Fruit fly (Drosophila melanogaster) whole organism, embryonic: Measurements from ENCODE around the gene bys.

Experiments used
- Bgb ChIP-seq: fragments of 200-800 bp; sonication (Bioruptor generic); IDR thresholded peaks from 2 replicates; pipeline ENCODE4 v1.3.6; 2022; ENCODE audit warnings: missing biosample characterization, missing genetic modification characterization; ENCODE audit not compliant: partially characterized antibody
- Blimp-1 ChIP-seq: fragments of 200-800 bp; sonication (Bioruptor generic); optimal IDR thresholded peaks from 3 replicates; lab custom pipeline; 2018; ENCODE audit warnings: missing biosample characterization, missing genetic modification characterization, mild to moderate bottlenecking, moderate library complexity, missing genetic modification reagents
- CG10366 ChIP-seq: fragments of 200-800 bp; sonication (Bioruptor generic); IDR thresholded peaks from 2 replicates; pipeline ENCODE4 v1.3.6; 2022; ENCODE audit warnings: missing biosample characterization, missing genetic modification characterization
- CG10543 ChIP-seq: fragments of 200-800 bp; sonication (Bioruptor generic); optimal IDR thresholded peaks from 3 replicates; lab custom pipeline; 2017; ENCODE audit warnings: missing biosample characterization, mild to moderate bottlenecking, missing genetic modification characterization, moderate library complexity
- CG10979 ChIP-seq: fragments of 200-800 bp; sonication (Bioruptor generic); optimal IDR thresholded peaks from 2 replicates; lab custom pipeline; 2018; ENCODE audit warnings: missing biosample characterization, mild to moderate bottlenecking, missing genetic modification characterization, moderate library complexity
- CG12744 ChIP-seq: fragments of 200-800 bp; sonication (Bioruptor generic); optimal IDR thresholded peaks from 2 replicates; lab custom pipeline; 2016; ENCODE audit warnings: missing biosample characterization, missing genetic modification characterization
- CG13296 ChIP-seq: fragments of 200-800 bp; sonication (Bioruptor generic); optimal IDR thresholded peaks from 3 replicates; lab custom pipeline; 2018; ENCODE audit warnings: missing biosample characterization, mild to moderate bottlenecking, missing genetic modification characterization
- CG13624 ChIP-seq: fragments of 200-800 bp; sonication (Bioruptor generic); optimal IDR thresholded peaks from 2 replicates; lab custom pipeline; 2016; ENCODE audit warnings: missing biosample characterization, missing genetic modification characterization
- CG14965 ChIP-seq: fragments of 200-800 bp; sonication (Bioruptor generic); optimal IDR thresholded peaks from 2 replicates; lab custom pipeline; 2016; ENCODE audit warnings: missing biosample characterization, missing genetic modification characterization, borderline replicate concordance
- CG15011 ChIP-seq: fragments of 200-800 bp; sonication (Bioruptor generic); optimal IDR thresholded peaks from 3 replicates; lab custom pipeline; 2018; ENCODE audit warnings: missing biosample characterization, mild to moderate bottlenecking, missing genetic modification characterization
- CG1603 ChIP-seq: fragments of 200-800 bp; sonication (Bioruptor generic); optimal IDR thresholded peaks from 2 replicates; lab custom pipeline; 2019; ENCODE audit warnings: missing biosample characterization, mild to moderate bottlenecking, missing genetic modification characterization, moderate library complexity
- CG17328 ChIP-seq: fragments of 200-800 bp; sonication (Bioruptor generic); IDR thresholded peaks from 2 replicates; pipeline ENCODE4 v1.3.6; 2022; ENCODE audit warnings: missing biosample characterization, missing genetic modification characterization
- CG17359 ChIP-seq: fragments of 200-800 bp; sonication (Bioruptor generic); optimal IDR thresholded peaks from 3 replicates; lab custom pipeline; 2018; ENCODE audit warnings: missing biosample characterization, mild to moderate bottlenecking, missing genetic modification characterization, moderate library complexity
- CG17912 ChIP-seq: fragments of 200-800 bp; sonication (Bioruptor generic); optimal IDR thresholded peaks from 2 replicates; lab custom pipeline; 2018; ENCODE audit warnings: missing biosample characterization, mild to moderate bottlenecking, missing genetic modification characterization
- CG32772 ChIP-seq: fragments of 200-800 bp; sonication (Bioruptor generic); IDR thresholded peaks from 2 replicates; pipeline ENCODE4 v1.3.6; 2022; ENCODE audit warnings: missing biosample characterization, missing genetic modification characterization
- CG3847 ChIP-seq: fragments of 200-800 bp; sonication (Bioruptor generic); IDR thresholded peaks from 2 replicates; pipeline ENCODE4 v1.3.6; 2022; ENCODE audit warnings: missing biosample characterization, missing genetic modification characterization
- CG3995 ChIP-seq: fragments of 200-800 bp; sonication (Bioruptor generic); optimal IDR thresholded peaks from 3 replicates; lab custom pipeline; 2016; ENCODE audit warnings: missing biosample characterization, missing genetic modification characterization
- CG4424 ChIP-seq: fragments of 200-800 bp; sonication (Bioruptor generic); optimal IDR thresholded peaks from 3 replicates; lab custom pipeline; 2016; ENCODE audit warnings: missing biosample characterization, missing genetic modification characterization
- CG4854 ChIP-seq: fragments of 200-800 bp; sonication (Bioruptor generic); optimal IDR thresholded peaks from 2 replicates; lab custom pipeline; 2016; ENCODE audit warnings: missing biosample characterization, missing genetic modification characterization, inconsistent platforms
- CG8388 ChIP-seq: fragments of 200-800 bp; sonication (Bioruptor generic); optimal IDR thresholded peaks from 2 replicates; lab custom pipeline; 2019; ENCODE audit warnings: missing biosample characterization, mild to moderate bottlenecking, missing genetic modification characterization, moderate library complexity
- D19B ChIP-seq: fragments of 200-800 bp; sonication (Bioruptor generic); optimal IDR thresholded peaks from 2 replicates; lab custom pipeline; 2017; ENCODE audit warnings: missing biosample characterization, mild to moderate bottlenecking, missing genetic modification characterization
- Doc3 ChIP-seq: fragments of 200-800 bp; sonication (Bioruptor generic); IDR thresholded peaks from 3 replicates; pipeline ENCODE4 v1.3.6; 2022; ENCODE audit warnings: missing biosample characterization, missing genetic modification characterization; ENCODE audit not compliant: partially characterized antibody
- E2f2 ChIP-seq: fragments of 200-800 bp; sonication (Bioruptor generic); IDR thresholded peaks from 2 replicates; pipeline ENCODE4 v1.3.6; 2022; ENCODE audit warnings: missing biosample characterization, missing genetic modification characterization
- ERR ChIP-seq: fragments of 200-800 bp; sonication (Bioruptor generic); optimal IDR thresholded peaks from 2 replicates; lab custom pipeline; 2016; ENCODE audit warnings: missing biosample characterization, missing genetic modification characterization
- HmgZ ChIP-seq: fragments of 200-800 bp; sonication (Bioruptor generic); optimal IDR thresholded peaks from 2 replicates; lab custom pipeline; 2018; ENCODE audit warnings: missing biosample characterization, mild to moderate bottlenecking, missing genetic modification characterization
- MBD-R2 ChIP-seq: fragments of 200-800 bp; sonication (Bioruptor generic); IDR thresholded peaks from 2 replicates; pipeline ENCODE4 v1.3.6; 2022; ENCODE audit warnings: missing biosample characterization, missing genetic modification characterization
- Myb ChIP-seq: fragments of 200-800 bp; sonication (Bioruptor generic); optimal IDR thresholded peaks from 2 replicates; lab custom pipeline; 2016; ENCODE audit warnings: missing biosample characterization, missing genetic modification characterization
- NFAT ChIP-seq: fragments of 200-800 bp; sonication (Bioruptor generic); IDR thresholded peaks from 2 replicates; pipeline ENCODE4 v1.3.6; 2022; ENCODE audit warnings: missing biosample characterization, missing genetic modification characterization
- ato ChIP-seq: fragments of 200-800 bp; sonication (Bioruptor generic); IDR thresholded peaks from 2 replicates; pipeline ENCODE4 v1.3.6; 2022; ENCODE audit warnings: missing biosample characterization, missing genetic modification characterization; ENCODE audit not compliant: partially characterized antibody
- az2 ChIP-seq: fragments of 200-800 bp; sonication (Bioruptor generic); optimal IDR thresholded peaks from 3 replicates; lab custom pipeline; 2016; ENCODE audit warnings: missing biosample characterization, missing genetic modification characterization
- br ChIP-seq: fragments of >200 bp; optimal IDR thresholded peaks from 2 replicates; lab custom pipeline; 2017
- cas ChIP-seq: fragments of 200-800 bp; sonication (Bioruptor generic); IDR thresholded peaks from 2 replicates; pipeline ENCODE4 v1.3.6; 2022; ENCODE audit warnings: missing biosample characterization, missing genetic modification characterization
- chinmo ChIP-seq: fragments of 200-800 bp; sonication (Bioruptor generic); IDR thresholded peaks from 4 replicates; pipeline ENCODE4 v1.3.6; 2022; ENCODE audit warnings: missing biosample characterization, missing genetic modification characterization; ENCODE audit not compliant: partially characterized antibody
- crc ChIP-seq: fragments of 200-800 bp; sonication (Bioruptor generic); optimal IDR thresholded peaks from 2 replicates; lab custom pipeline; 2016; ENCODE audit warnings: missing biosample characterization, missing genetic modification characterization
- dm ChIP-seq: fragments of 200-800 bp; sonication (Bioruptor generic); optimal IDR thresholded peaks from 3 replicates; lab custom pipeline; 2016; ENCODE audit warnings: missing biosample characterization, missing genetic modification characterization
- dmrt99B ChIP-seq: fragments of 200-800 bp; sonication (Bioruptor generic); optimal IDR thresholded peaks from 2 replicates; lab custom pipeline; 2018; ENCODE audit warnings: missing biosample characterization, mild to moderate bottlenecking, missing genetic modification characterization, moderate library complexity
- insv ChIP-seq, 2 experiments: fragments of 200-800 bp; sonication (Bioruptor generic); optimal IDR thresholded peaks; 3 replicates each; lab custom pipeline; 2016 to 2018; ENCODE audit warnings: missing biosample characterization in 2 of 2, missing genetic modification characterization in 2 of 2
- jigr1 ChIP-seq: fragments of 200-800 bp; sonication (Bioruptor generic); IDR thresholded peaks from 3 replicates; pipeline ENCODE4 v1.3.6; 2022; ENCODE audit warnings: missing biosample characterization, missing genetic modification characterization
- jumu ChIP-seq: fragments of 200-800 bp; sonication (Bioruptor generic); optimal IDR thresholded peaks from 3 replicates; lab custom pipeline; 2016; ENCODE audit warnings: missing biosample characterization, missing genetic modification characterization
- maf-S ChIP-seq: fragments of 200-800 bp; sonication (Bioruptor generic); optimal IDR thresholded peaks from 2 replicates; lab custom pipeline; 2016; ENCODE audit warnings: missing biosample characterization, missing genetic modification characterization
- nerfin-2 ChIP-seq: fragments of 200-800 bp; sonication (Bioruptor generic); IDR thresholded peaks from 2 replicates; pipeline ENCODE4 v1.3.6; 2022; ENCODE audit warnings: missing biosample characterization, missing genetic modification characterization; ENCODE audit not compliant: partially characterized antibody
- peb ChIP-seq: fragments of 200-800 bp; sonication (Bioruptor generic); IDR thresholded peaks from 2 replicates; pipeline ENCODE4 v1.3.6; 2022; ENCODE audit warnings: missing biosample characterization, missing genetic modification characterization
- prd ChIP-seq, 3 experiments: fragments of >200 bp in 2 of 3; fragments of 200-800 bp in 1 of 3; sonication (Bioruptor generic) in 1 of 3; optimal IDR thresholded peaks in 2 of 3; IDR thresholded peaks in 1 of 3; 2 replicates in 2 of 3; 3 replicates in 1 of 3; pipeline versions ENCODE4 v1.3.6 to Lab custom; 2017 to 2022; ENCODE audit warnings: missing biosample characterization in 1 of 3, missing genetic modification characterization in 1 of 3
- rib ChIP-seq: fragments of 200-800 bp; sonication (Bioruptor generic); IDR thresholded peaks from 2 replicates; pipeline ENCODE4 v1.3.6; 2022; ENCODE audit warnings: missing biosample characterization, missing genetic modification characterization
- shn ChIP-seq: fragments of 200-800 bp; sonication (Bioruptor generic); optimal IDR thresholded peaks from 3 replicates; lab custom pipeline; 2016; ENCODE audit warnings: missing biosample characterization, missing genetic modification characterization
- tll ChIP-seq, 2 experiments: fragments of 200-800 bp in 1 of 2; fragments of >200 bp in 1 of 2; sonication (Bioruptor generic) in 1 of 2; optimal IDR thresholded peaks; 2 replicates each; lab custom pipeline; 2017 to 2019; ENCODE audit warnings: missing biosample characterization in 2 of 2, missing genetic modification characterization in 2 of 2, mild to moderate bottlenecking in 1 of 2, moderate library complexity in 1 of 2
- unc-4 ChIP-seq: fragments of 200-800 bp; sonication (Bioruptor generic); IDR thresholded peaks from 2 replicates; pipeline ENCODE4 v1.3.6; 2022; ENCODE audit warnings: missing biosample characterization, missing genetic modification characterization; ENCODE audit not compliant: partially characterized antibody
- unpg ChIP-seq: fragments of 200-800 bp; sonication (Bioruptor generic); optimal IDR thresholded peaks from 3 replicates; lab custom pipeline; 2018; ENCODE audit warnings: missing biosample characterization, mild to moderate bottlenecking, missing genetic modification characterization, moderate library complexity

The bys gene

dm6 chrX:7933210-7933915 is 31.7 kb downstream of the bys start, which contains the start of the genes Dhdds and RpS14a:
TSS of gene Dhdds (minus strand) at chrX:7933351.
TSS of gene RpS14a (plus strand) at chrX:7933742.
- no peak for TF ChIP-seq ERR (GFP tag; lab: Kevin White, UChicago)
- TF ChIP-seq dmrt99B (tag; lab: Kevin White, UChicago), result no peak
- no peak for TF ChIP-seq CG14965 (GFP tag; lab: Kevin White, UChicago)
- peak; percentile 30 for TF ChIP-seq CG17359 (tag; lab: Kevin White, UChicago)
- TF ChIP-seq Doc3 (GFP tag; lab: Robert Waterston, UW), result peak; percentile 69; the same call in 2 of the 3 replicates
- TF ChIP-seq D19B (GFP tag; lab: Kevin White, UChicago), result peak; percentile 47
- peak; percentile 47 for TF ChIP-seq CG3847 (GFP tag; lab: Robert Waterston, UW)
- TF ChIP-seq tll (GFP tag; optimal IDR thresholded peaks at IDR 0.05; lab: Kevin White, UChicago), result peak; percentile 19 to 85
- TF ChIP-seq CG4424, result peak; percentile 77
- TF ChIP-seq dm (GFP tag; lab: Kevin White, UChicago), result peak; percentile 60
- no peak for TF ChIP-seq peb (GFP tag; lab: Robert Waterston, UW)
- no peak for TF ChIP-seq chinmo (GFP tag; lab: Robert Waterston, UW)
- TF ChIP-seq jigr1 (GFP tag; lab: Robert Waterston, UW), result no peak
- TF ChIP-seq insv (GFP tag; optimal IDR thresholded peaks at IDR 0.05; lab: Kevin White, UChicago), result peak in 1 of 2 experiments; percentile 67
- TF ChIP-seq unpg (GFP tag; lab: Kevin White, UChicago), result peak; percentile 50
- TF ChIP-seq cas, result no peak
- TF ChIP-seq CG3995, result peak; percentile 8
- TF ChIP-seq Blimp-1 (GFP tag; lab: Kevin White, UChicago), result no peak
- peak; percentile 50 for TF ChIP-seq Myb (GFP tag; lab: Kevin White, UChicago)
- peak; percentile 49 for TF ChIP-seq CG15011
- TF ChIP-seq az2 (GFP tag; lab: Kevin White, UChicago), result peak; percentile 17
- TF ChIP-seq prd (optimal IDR thresholded peaks at IDR 0.05; lab: Kevin White, UChicago), result no peak
- TF ChIP-seq prd (GFP tag; IDR thresholded peaks at IDR 0.05; lab: Robert Waterston, UW), result peak; percentile 5; the same call in 1 of the 3 replicates
- TF ChIP-seq HmgZ (tag; lab: Kevin White, UChicago), result no peak
- TF ChIP-seq crc (GFP tag; lab: Kevin White, UChicago), result no peak
- TF ChIP-seq maf-S, result peak; percentile 18
- peak; percentile 40 for TF ChIP-seq CG1603
- peak; percentile 67 for TF ChIP-seq CG13296 (GFP tag; lab: Kevin White, UChicago)
- TF ChIP-seq CG12744, result no peak
- TF ChIP-seq NFAT (GFP tag; lab: Robert Waterston, UW), result peak; percentile 33; the same call in 1 of the 2 replicates
- TF ChIP-seq CG32772 (GFP tag; lab: Robert Waterston, UW), result no peak
- TF ChIP-seq jumu, result peak; percentile 24
- peak; percentile 50 for TF ChIP-seq CG13624 (GFP tag; lab: Kevin White, UChicago)
- TF ChIP-seq ato, result peak; percentile 34; the same call in 1 of the 2 replicates
- peak; percentile 29 for TF ChIP-seq CG4854 (GFP tag; lab: Kevin White, UChicago)
- peak; percentile 43 for TF ChIP-seq CG10979 (tag; lab: Kevin White, UChicago)
- peak; percentile 14; the same call in 1 of the 2 replicates for TF ChIP-seq CG10366 (GFP tag; lab: Robert Waterston, UW)
- TF ChIP-seq Bgb (GFP tag; lab: Robert Waterston, UW), result peak; percentile 72
- TF ChIP-seq MBD-R2 (GFP tag; lab: Robert Waterston, UW), result peak; percentile 49; the same call in 1 of the 2 replicates
- peak; percentile 71 for TF ChIP-seq unc-4 (GFP tag; lab: Robert Waterston, UW)
- peak; percentile 4 for TF ChIP-seq shn (GFP tag; lab: Kevin White, UChicago)
- peak; percentile 24; the same call in 1 of the 2 replicates for TF ChIP-seq nerfin-2 (GFP tag; lab: Robert Waterston, UW)
- TF ChIP-seq br (lab: Kevin White, UChicago), result no peak
- TF ChIP-seq rib (GFP tag; lab: Robert Waterston, UW), result no peak
- TF ChIP-seq CG17328 (GFP tag; lab: Robert Waterston, UW), result peak; percentile 61
- peak; percentile 19 for TF ChIP-seq CG17912
- peak; percentile 58; the same call in 1 of the 2 replicates for TF ChIP-seq E2f2 (GFP tag; lab: Robert Waterston, UW)
- peak; percentile 65 for TF ChIP-seq CG10543 (GFP tag; lab: Kevin White, UChicago)
- TF ChIP-seq CG8388 (GFP tag; lab: Kevin White, UChicago), result peak; percentile 45
